Worm (Caenorhabditis elegans) whole organism, L4/young adult: ENCODE data around the gene trd-1.

ENCODE experiments used
- W03F9.2 ChIP-seq: fragments of 150-350 bp; optimal IDR thresholded peaks from 2 replicates; lab custom pipeline; 2014; ENCODE audit warnings: missing biosample characterization, missing genetic modification characterization
- dao-5 ChIP-seq: sonication (generic microtip); optimal IDR thresholded peaks from 2 replicates; lab custom pipeline; 2016; ENCODE audit warnings: missing genotype, missing genetic modification characterization, moderate library complexity, missing compliant biosample characterization
- him-1 ChIP-seq: sonication (generic microtip); optimal IDR thresholded peaks from 2 replicates; lab custom pipeline; 2016; ENCODE audit warnings: missing genotype, missing genetic modification reagents, missing genetic modification characterization, missing compliant biosample characterization

ce11 chrIII:7358627-7359026 lies 27.4 kb upstream of the trd-1 start:
- TF ChIP-seq dao-5: no peak
- no peak for TF ChIP-seq him-1 (tag; lab: Kevin White, UChicago)
- TF ChIP-seq W03F9.2 (tag; lab: Kevin White, UChicago): no peak
